Fruit fly (Drosophila melanogaster): Measurements from ENCODE around the gene tub.

tub gene

dm6 chr3R:4403706-4404392 is 16.3 kb downstream of the tub start:
- no peak for TF ChIP-seq Sin3A (optimal IDR thresholded peaks at IDR 0.05)

dm6 chr3R:4407325-4407724 is 19.8 kb downstream of the tub start:
- TF ChIP-seq Sin3A (optimal IDR thresholded peaks at IDR 0.05) (no peak), ttk (optimal IDR thresholded peaks at IDR 0.05) (no peak), insv (optimal IDR thresholded peaks at IDR 0.05) (no peak), psq (optimal IDR thresholded peaks at IDR 0.05) (no peak), h (optimal IDR thresholded peaks at IDR 0.05) (no peak)

DNA sequence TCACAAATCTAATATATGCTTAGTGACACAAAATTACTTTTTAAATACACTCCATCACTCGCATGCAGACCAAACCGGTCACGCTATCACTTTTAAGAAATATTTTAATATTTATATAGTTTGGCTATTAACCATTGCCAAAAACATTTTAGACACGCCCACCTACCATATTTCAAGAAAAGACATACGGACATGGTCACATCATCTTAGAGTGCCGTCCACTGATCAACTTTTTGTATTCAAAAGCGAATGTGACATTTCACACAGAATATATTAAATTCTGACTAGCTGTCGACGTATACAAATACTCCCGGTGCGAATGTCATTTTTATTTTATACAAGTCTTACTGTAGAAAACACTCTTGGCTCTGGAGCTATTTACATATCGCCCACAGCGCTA is 28.6 kb downstream of the tub start, which contains the start of gene CG31528:
Gene CG31528, plus strand, starts transcription at position 301 of the 400 bp plus-strand sequence.
- TF ChIP-seq ttk (optimal IDR thresholded peaks at IDR 0.05) = no peak

dm6 chr3R:4419482-4419881 is 31.9 kb downstream of the tub start, which contains the start of gene CG32944:
CG32944 (minus strand) TSS chr3R:4419578.
- TF ChIP-seq insv (optimal IDR thresholded peaks at IDR 0.05) (no peak), Myc (optimal IDR thresholded peaks at IDR 0.05) (no peak), Sin3A (optimal IDR thresholded peaks at IDR 0.05) (no peak), ttk (optimal IDR thresholded peaks at IDR 0.05) (no peak), h (optimal IDR thresholded peaks at IDR 0.05) (no peak), psq (optimal IDR thresholded peaks at IDR 0.05) (no peak)

dm6 chr3R:4426730-4427129 is 39.2 kb downstream of the tub start, which contains the start of gene CG31525:
CG31525 (plus strand) TSS chr3R:4427030.
- TF ChIP-seq Myc (optimal IDR thresholded peaks at IDR 0.05) (no peak), insv (optimal IDR thresholded peaks at IDR 0.05) (no peak), ttk (optimal IDR thresholded peaks at IDR 0.05) (no peak), psq (optimal IDR thresholded peaks at IDR 0.05) (no peak), Sin3A (optimal IDR thresholded peaks at IDR 0.05) (no peak), h (optimal IDR thresholded peaks at IDR 0.05) (no peak)

DNA sequence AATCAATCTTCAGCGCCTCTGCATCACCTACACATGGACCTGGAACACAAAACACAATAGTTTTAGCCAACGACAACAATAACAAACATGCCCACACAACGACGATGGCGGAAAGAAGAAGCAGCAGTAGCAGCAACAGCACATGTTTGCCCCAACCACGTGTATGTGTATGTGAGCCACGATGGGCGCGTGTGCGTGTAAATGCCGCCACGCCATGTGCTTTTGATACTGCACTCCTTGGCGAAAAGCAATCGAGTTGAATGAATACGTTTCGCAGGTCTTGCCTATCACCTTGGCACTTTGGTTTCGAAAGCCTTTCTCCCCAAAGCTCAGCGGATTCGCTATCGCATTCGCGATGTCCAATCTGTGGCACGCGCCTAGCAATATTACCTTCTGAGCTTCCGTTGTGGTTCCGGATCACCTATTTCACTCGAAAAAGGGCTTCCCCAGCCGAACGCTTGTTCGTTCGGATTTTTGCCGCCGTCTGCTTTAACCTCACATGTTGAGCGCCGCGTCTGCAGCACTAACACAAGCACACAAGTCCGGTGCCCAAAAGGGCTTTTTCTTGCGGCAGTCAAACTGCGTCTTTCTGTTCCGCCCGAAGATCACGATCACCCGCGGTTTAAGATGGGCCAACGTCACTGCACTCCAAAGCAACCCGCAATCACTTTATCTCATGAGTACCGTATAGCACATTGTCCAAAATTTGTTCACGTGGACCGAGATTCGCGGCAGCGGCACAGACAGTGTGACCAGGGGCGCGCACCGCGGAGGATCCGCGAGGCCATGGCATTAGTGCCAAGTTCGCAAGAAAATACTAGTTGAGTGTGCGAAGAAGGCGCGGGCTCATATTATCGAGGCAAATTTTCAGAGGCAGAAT is 41.3 kb downstream of the tub start, which contains the start of gene srl:
Gene srl, minus strand, starts transcription at position 751 of the 880 bp plus-strand sequence.
- TF ChIP-seq h (optimal IDR thresholded peaks at IDR 0.05) (no peak), psq (optimal IDR thresholded peaks at IDR 0.05) (no peak), ttk (optimal IDR thresholded peaks at IDR 0.05) (no peak), Sin3A (optimal IDR thresholded peaks at IDR 0.05) (no peak), Myc (optimal IDR thresholded peaks at IDR 0.05) (no peak), insv (optimal IDR thresholded peaks at IDR 0.05) (no peak)

- TF ChIP-seq h (optimal IDR thresholded peaks at IDR 0.05) = no peak
- no peak for TF ChIP-seq insv (optimal IDR thresholded peaks at IDR 0.05)
- TF ChIP-seq Sin3A (optimal IDR thresholded peaks at IDR 0.05) = no peak
- no peak for TF ChIP-seq psq (optimal IDR thresholded peaks at IDR 0.05)
- no peak for TF ChIP-seq Myc (optimal IDR thresholded peaks at IDR 0.05)
- no peak for TF ChIP-seq ttk (optimal IDR thresholded peaks at IDR 0.05)
These were observed 46.0 kb downstream of the tub start, which contains the start of the genes eIF3a and CG1074 for dm6 chr3R:4433441-4434077. eIF3a (minus strand) TSS chr3R:4433895. CG1074 (plus strand) TSS chr3R:4433965.

dm6 chr3R:4437113-4437512 is 49.6 kb downstream of the tub start, which contains the start of the genes Lipt2 and CG14650:
Lipt2 (minus strand) TSS chr3R:4437329.
CG14650 (plus strand) TSS chr3R:4437387.
- TF ChIP-seq psq (optimal IDR thresholded peaks at IDR 0.05) = no peak
- TF ChIP-seq insv (optimal IDR thresholded peaks at IDR 0.05) = no peak
- no peak for TF ChIP-seq h (optimal IDR thresholded peaks at IDR 0.05)
- no peak for TF ChIP-seq Myc (optimal IDR thresholded peaks at IDR 0.05)
- TF ChIP-seq Sin3A (optimal IDR thresholded peaks at IDR 0.05) = no peak
- TF ChIP-seq ttk (optimal IDR thresholded peaks at IDR 0.05) = no peak

- no peak for TF ChIP-seq Myc (optimal IDR thresholded peaks at IDR 0.05)
- TF ChIP-seq h (optimal IDR thresholded peaks at IDR 0.05) = no peak
- no peak for TF ChIP-seq insv (optimal IDR thresholded peaks at IDR 0.05)
- TF ChIP-seq Sin3A (optimal IDR thresholded peaks at IDR 0.05) = no peak
- no peak for TF ChIP-seq psq (optimal IDR thresholded peaks at IDR 0.05)
- TF ChIP-seq ttk (optimal IDR thresholded peaks at IDR 0.05) = peak; percentile 93
These were observed 50.3 kb downstream of the tub start for dm6 chr3R:4437817-4438216.

Measured in Kc167 (cell line).